Fruit fly (Drosophila melanogaster) whole organism, embryonic: ENCODE measurements around the gene brm.

Experiments
- Abd-B ChIP-seq: fragments of 200-800 bp; sonication (Bioruptor generic); optimal IDR thresholded peaks from 2 replicates; lab custom pipeline; 2018; ENCODE audit warnings: missing biosample characterization, mild to moderate bottlenecking, missing genetic modification characterization, moderate library complexity
- Ada2b ChIP-seq: fragments of 200-800 bp; sonication (Bioruptor generic); IDR thresholded peaks from 2 replicates; pipeline ENCODE4 v1.3.6; 2022; ENCODE audit warnings: missing biosample characterization, missing genetic modification characterization
- Adf1 ChIP-seq: fragments of 200-800 bp; sonication (Bioruptor generic); IDR thresholded peaks from 2 replicates; pipeline ENCODE4 v1.3.6; 2022; ENCODE audit warnings: missing biosample characterization, missing genetic modification characterization
- Aef1 ChIP-seq: fragments of 200-800 bp; sonication (Bioruptor generic); IDR thresholded peaks from 3 replicates; pipeline ENCODE4 v1.3.6; 2022; ENCODE audit warnings: missing biosample characterization, missing genetic modification characterization
- Atf3 ChIP-seq: fragments of 200-800 bp; sonication (Bioruptor generic); optimal IDR thresholded peaks from 3 replicates; lab custom pipeline; 2016; ENCODE audit warnings: missing biosample characterization, missing genetic modification characterization
- Bgb ChIP-seq: fragments of 200-800 bp; sonication (Bioruptor generic); IDR thresholded peaks from 2 replicates; pipeline ENCODE4 v1.3.6; 2022; ENCODE audit warnings: missing biosample characterization, missing genetic modification characterization; ENCODE audit not compliant: partially characterized antibody
- CG10959 ChIP-seq: fragments of 200-800 bp; sonication (Bioruptor generic); IDR thresholded peaks from 2 replicates; pipeline ENCODE4 v1.3.6; 2022; ENCODE audit warnings: missing biosample characterization, missing genetic modification characterization
- CG10979 ChIP-seq: fragments of 200-800 bp; sonication (Bioruptor generic); optimal IDR thresholded peaks from 2 replicates; lab custom pipeline; 2018; ENCODE audit warnings: missing biosample characterization, mild to moderate bottlenecking, missing genetic modification characterization, moderate library complexity
- CG11398 ChIP-seq: fragments of 200-800 bp; sonication (Bioruptor generic); optimal IDR thresholded peaks from 2 replicates; lab custom pipeline; 2016; ENCODE audit warnings: missing biosample characterization, missing genetic modification characterization
- CG11456 ChIP-seq: fragments of 200-800 bp; sonication (Bioruptor generic); IDR thresholded peaks from 3 replicates; pipeline ENCODE4 v1.3.6; 2022; ENCODE audit warnings: missing biosample characterization, missing genetic modification characterization
- CG12104 ChIP-seq: fragments of 200-800 bp; sonication (Bioruptor generic); optimal IDR thresholded peaks from 3 replicates; lab custom pipeline; 2016; ENCODE audit warnings: missing biosample characterization, missing genetic modification characterization
- CG12942 ChIP-seq: fragments of 200-800 bp; sonication (Bioruptor generic); optimal IDR thresholded peaks from 3 replicates; lab custom pipeline; 2016; ENCODE audit warnings: missing biosample characterization, missing genetic modification characterization
- CG13424 ChIP-seq: fragments of 200-800 bp; sonication (Bioruptor generic); optimal IDR thresholded peaks from 2 replicates; lab custom pipeline; 2019; ENCODE audit warnings: missing biosample characterization, mild to moderate bottlenecking, missing genetic modification characterization, moderate library complexity
- CG13624 ChIP-seq: fragments of 200-800 bp; sonication (Bioruptor generic); optimal IDR thresholded peaks from 2 replicates; lab custom pipeline; 2016; ENCODE audit warnings: missing biosample characterization, missing genetic modification characterization
- CG15479 ChIP-seq: fragments of 200-800 bp; sonication (Bioruptor generic); optimal IDR thresholded peaks from 3 replicates; lab custom pipeline; 2019; ENCODE audit warnings: missing biosample characterization, mild to moderate bottlenecking, missing genetic modification characterization, moderate library complexity
- CG1602 ChIP-seq: fragments of 200-800 bp; sonication (Bioruptor generic); optimal IDR thresholded peaks from 3 replicates; lab custom pipeline; 2016; ENCODE audit warnings: missing biosample characterization, missing genetic modification characterization
- CG16813 ChIP-seq: fragments of 200-800 bp; sonication (Bioruptor generic); IDR thresholded peaks from 3 replicates; pipeline ENCODE4 v1.3.6; 2022; ENCODE audit warnings: missing biosample characterization, missing genetic modification characterization; ENCODE audit not compliant: partially characterized antibody
- CG18619 ChIP-seq: fragments of 200-800 bp; sonication (Bioruptor generic); optimal IDR thresholded peaks from 3 replicates; lab custom pipeline; 2017; ENCODE audit warnings: missing biosample characterization, mild to moderate bottlenecking, missing genetic modification characterization
- CG18764 ChIP-seq: fragments of 200-800 bp; sonication (Bioruptor generic); optimal IDR thresholded peaks from 3 replicates; lab custom pipeline; 2016; ENCODE audit warnings: missing biosample characterization, missing genetic modification characterization
- CG2202 ChIP-seq: fragments of 200-800 bp; sonication (Bioruptor generic); optimal IDR thresholded peaks from 2 replicates; lab custom pipeline; 2018; ENCODE audit warnings: missing biosample characterization, mild to moderate bottlenecking, missing genetic modification characterization
- CG2712 ChIP-seq: fragments of 200-800 bp; optimal IDR thresholded peaks from 3 replicates; lab custom pipeline; 2019; ENCODE audit warnings: missing biosample characterization, mild to moderate bottlenecking, missing genetic modification characterization, moderate library complexity
- CG30431 ChIP-seq: fragments of 200-800 bp; sonication (Bioruptor generic); optimal IDR thresholded peaks from 2 replicates; lab custom pipeline; 2017; ENCODE audit warnings: missing biosample characterization, missing genetic modification characterization
- CG31388 ChIP-seq: fragments of 200-800 bp; sonication (Bioruptor generic); optimal IDR thresholded peaks from 2 replicates; lab custom pipeline; 2016; ENCODE audit warnings: missing biosample characterization, missing genetic modification characterization
- CG32772 ChIP-seq: fragments of 200-800 bp; sonication (Bioruptor generic); IDR thresholded peaks from 2 replicates; pipeline ENCODE4 v1.3.6; 2022; ENCODE audit warnings: missing biosample characterization, missing genetic modification characterization
- CG9437 ChIP-seq: fragments of 200-800 bp; sonication (Bioruptor generic); optimal IDR thresholded peaks from 2 replicates; lab custom pipeline; 2018; ENCODE audit warnings: missing biosample characterization, mild to moderate bottlenecking, missing genetic modification characterization
- CTCF ChIP-seq: fragments of 200-800 bp; sonication (Bioruptor generic); optimal IDR thresholded peaks from 2 replicates; lab custom pipeline; 2017; ENCODE audit warnings: missing biosample characterization, mild to moderate bottlenecking, missing genetic modification characterization, moderate library complexity
- Dbx ChIP-seq: fragments of 200-800 bp; sonication (Bioruptor generic); IDR thresholded peaks from 3 replicates; pipeline ENCODE4 v1.3.6; 2022; ENCODE audit warnings: missing biosample characterization, missing genetic modification characterization
- Doc2 ChIP-seq: fragments of 200-800 bp; sonication (Bioruptor generic); IDR thresholded peaks from 2 replicates; pipeline ENCODE4 v1.3.6; 2022; ENCODE audit warnings: missing biosample characterization, missing genetic modification characterization
- Lhr ChIP-seq: fragments of 200-800 bp; sonication (Bioruptor generic); optimal IDR thresholded peaks from 3 replicates; lab custom pipeline; 2017; ENCODE audit warnings: mild to moderate bottlenecking, missing biosample characterization, missing genetic modification reagents, missing genetic modification characterization
- Max ChIP-seq: fragments of 200-800 bp; sonication (Bioruptor generic); optimal IDR thresholded peaks from 2 replicates; lab custom pipeline; 2016; ENCODE audit warnings: missing biosample characterization, mild to moderate bottlenecking, missing genetic modification characterization
- Mrtf ChIP-seq: fragments of 200-800 bp; sonication (Bioruptor generic); IDR thresholded peaks from 3 replicates; pipeline ENCODE4 v1.3.6; 2022; ENCODE audit warnings: missing biosample characterization, missing genetic modification characterization
- Nf-YB ChIP-seq: fragments of 200-800 bp; sonication (Bioruptor generic); optimal IDR thresholded peaks from 3 replicates; lab custom pipeline; 2019; ENCODE audit warnings: missing biosample characterization, mild to moderate bottlenecking, missing genetic modification characterization, moderate library complexity
- Oli ChIP-seq: fragments of 200-800 bp; sonication (Bioruptor generic); optimal IDR thresholded peaks from 2 replicates; lab custom pipeline; 2018; ENCODE audit warnings: missing biosample characterization, mild to moderate bottlenecking, missing genetic modification characterization, moderate library complexity
- Optix ChIP-seq: fragments of 200-800 bp; sonication (Bioruptor generic); IDR thresholded peaks from 3 replicates; pipeline ENCODE4 v1.3.6; 2022; ENCODE audit warnings: missing biosample characterization, missing genetic modification characterization
- Rx ChIP-seq: fragments of 200-800 bp; sonication (Bioruptor generic); IDR thresholded peaks from 2 replicates; pipeline ENCODE4 v1.3.6; 2022; ENCODE audit warnings: missing biosample characterization, missing genetic modification characterization
- Six4 ChIP-seq: fragments of 200-800 bp; sonication (Bioruptor generic); optimal IDR thresholded peaks from 2 replicates; lab custom pipeline; 2016; ENCODE audit warnings: missing biosample characterization, missing genetic modification characterization
- Usf ChIP-seq: fragments of 200-800 bp; sonication (Bioruptor generic); optimal IDR thresholded peaks from 2 replicates; lab custom pipeline; 2017; ENCODE audit warnings: missing genotype, missing biosample characterization, missing genetic modification characterization
- abd-A ChIP-seq: fragments of 200-800 bp; sonication (Bioruptor generic); optimal IDR thresholded peaks from 3 replicates; lab custom pipeline; 2019; ENCODE audit warnings: missing biosample characterization, mild to moderate bottlenecking, missing genetic modification characterization, moderate library complexity
- ac ChIP-seq: fragments of 200-800 bp; sonication (Bioruptor generic); optimal IDR thresholded peaks from 3 replicates; lab custom pipeline; 2017; ENCODE audit warnings: missing biosample characterization, mild to moderate bottlenecking, missing genetic modification characterization
- aop ChIP-seq: fragments of 200-800 bp; sonication (Bioruptor generic); IDR thresholded peaks from 2 replicates; pipeline ENCODE4 v1.3.6; 2022; ENCODE audit warnings: missing biosample characterization, missing genetic modification characterization
- ato ChIP-seq: fragments of 200-800 bp; sonication (Bioruptor generic); IDR thresholded peaks from 2 replicates; pipeline ENCODE4 v1.3.6; 2022; ENCODE audit warnings: missing biosample characterization, missing genetic modification characterization; ENCODE audit not compliant: partially characterized antibody
- crc ChIP-seq: fragments of 200-800 bp; sonication (Bioruptor generic); optimal IDR thresholded peaks from 2 replicates; lab custom pipeline; 2016; ENCODE audit warnings: missing biosample characterization, missing genetic modification characterization
- dati ChIP-seq: fragments of 200-800 bp; sonication (Bioruptor generic); IDR thresholded peaks from 2 replicates; pipeline ENCODE4 v1.3.6; 2022; ENCODE audit warnings: missing biosample characterization, missing genetic modification characterization
- gce ChIP-seq: fragments of 200-800 bp; sonication (Bioruptor generic); IDR thresholded peaks from 3 replicates; pipeline ENCODE4 v1.3.6; 2022; ENCODE audit warnings: missing biosample characterization, missing genetic modification characterization
- gem ChIP-seq: fragments of 200-800 bp; sonication (Bioruptor generic); optimal IDR thresholded peaks from 2 replicates; lab custom pipeline; 2019; ENCODE audit warnings: missing biosample characterization, mild to moderate bottlenecking, missing genetic modification characterization, moderate library complexity
- jing ChIP-seq: fragments of 200-800 bp; sonication (Bioruptor generic); optimal IDR thresholded peaks from 2 replicates; lab custom pipeline; 2018; ENCODE audit warnings: missing biosample characterization, mild to moderate bottlenecking, missing genetic modification characterization
- kni ChIP-seq: fragments of 200-800 bp; sonication (Bioruptor generic); optimal IDR thresholded peaks from 3 replicates; lab custom pipeline; 2017; ENCODE audit warnings: mild to moderate bottlenecking, missing biosample characterization, missing genetic modification reagents, missing genetic modification characterization
- lilli ChIP-seq: fragments of 200-800 bp; sonication (Bioruptor generic); optimal IDR thresholded peaks from 3 replicates; lab custom pipeline; 2016; ENCODE audit warnings: missing biosample characterization, missing genetic modification characterization
- tna ChIP-seq: fragments of 200-800 bp; sonication (Bioruptor generic); IDR thresholded peaks from 2 replicates; pipeline ENCODE4 v1.3.6; 2022; ENCODE audit warnings: missing biosample characterization, missing genetic modification characterization; ENCODE audit not compliant: partially characterized antibody
- trem ChIP-seq: fragments of 200-800 bp; optimal IDR thresholded peaks from 3 replicates; lab custom pipeline; 2019; ENCODE audit warnings: missing biosample characterization, mild to moderate bottlenecking, missing genetic modification characterization, moderate library complexity

The brm gene

dm6 chr3L:16011319-16012210 lies 28.9 kb upstream of the brm start, which contains the start of gene mib1 (continued):
- peak; percentile 59 for TF ChIP-seq CG2712 (tag; lab: Kevin White, UChicago)
- TF ChIP-seq CG31388, result no peak
- TF ChIP-seq CTCF (GFP tag; lab: Kevin White, UChicago), result peak; percentile 63
- TF ChIP-seq ac (GFP tag; lab: Kevin White, UChicago), result peak; percentile 4
- TF ChIP-seq CG10959, result no peak
- peak; percentile 38; the same call in 1 of the 2 replicates for TF ChIP-seq Adf1 (GFP tag; lab: Robert Waterston, UW)
- peak; percentile 92 for TF ChIP-seq CG16813 (GFP tag; lab: Robert Waterston, UW)
- TF ChIP-seq Abd-B (GFP tag; lab: Kevin White, UChicago), result peak; percentile 78
- TF ChIP-seq Bgb (GFP tag; lab: Robert Waterston, UW), result peak; percentile 95
- peak; percentile 76 for TF ChIP-seq tna
- no peak for TF ChIP-seq CG12104 (GFP tag; lab: Kevin White, UChicago)
- 0 out of 3 replicates have a peak, but pooled peaks have one; percentile 8 for TF ChIP-seq gce (GFP tag; lab: Robert Waterston, UW)
- peak; percentile 65 for TF ChIP-seq CG9437 (GFP tag; lab: Kevin White, UChicago)
- TF ChIP-seq CG18764 (GFP tag; lab: Kevin White, UChicago), result no peak
- TF ChIP-seq trem (tag; lab: Kevin White, UChicago), result peak; percentile 89
- peak; percentile 19 for TF ChIP-seq Nf-YB (GFP tag; lab: Kevin White, UChicago)
- TF ChIP-seq CG15479 (GFP tag; lab: Kevin White, UChicago), result no peak
- no peak for TF ChIP-seq aop (GFP tag; lab: Robert Waterston, UW)
- TF ChIP-seq CG12942 (GFP tag; lab: Kevin White, UChicago), result no peak
- peak; percentile 41 for TF ChIP-seq CG13424
- 0 out of 3 replicates have a peak, but pooled peaks have one; percentile 19 for TF ChIP-seq Aef1 (GFP tag; lab: Robert Waterston, UW)
- no peak for TF ChIP-seq CG30431 (GFP tag; lab: Kevin White, UChicago)
- TF ChIP-seq gem (tag; lab: Kevin White, UChicago), result peak; percentile 24
- TF ChIP-seq Six4 (GFP tag; lab: Kevin White, UChicago), result no peak
- TF ChIP-seq Dbx (GFP tag; lab: Robert Waterston, UW), result 0 out of 3 replicates have a peak, but pooled peaks have one; percentile 5
- TF ChIP-seq lilli (GFP tag; lab: Kevin White, UChicago), result no peak
- TF ChIP-seq abd-A (tag; lab: Kevin White, UChicago), result peak; percentile 80
- peak; percentile 19 for TF ChIP-seq CG10979
- TF ChIP-seq Atf3 (GFP tag; lab: Kevin White, UChicago), result no peak
- TF ChIP-seq Usf (GFP tag; lab: Kevin White, UChicago), result no peak
- no peak for TF ChIP-seq CG2202 (tag; lab: Kevin White, UChicago)
- peak; percentile 40 for TF ChIP-seq kni (GFP tag; lab: Kevin White, UChicago)
- no peak for TF ChIP-seq Oli
- TF ChIP-seq CG1602 (GFP tag; lab: Kevin White, UChicago), result no peak
- no peak for TF ChIP-seq Max
- TF ChIP-seq CG32772 (GFP tag; lab: Robert Waterston, UW), result no peak
- no peak for TF ChIP-seq CG11398 (GFP tag; lab: Kevin White, UChicago)
- TF ChIP-seq CG13624 (GFP tag; lab: Kevin White, UChicago), result peak; percentile 50
- no peak for TF ChIP-seq Ada2b
- no peak for TF ChIP-seq dati (GFP tag; lab: Robert Waterston, UW)
- TF ChIP-seq crc, result no peak
- peak; percentile 93 for TF ChIP-seq ato (GFP tag; lab: Robert Waterston, UW)
- TF ChIP-seq Mrtf (GFP tag; lab: Robert Waterston, UW), result no peak
- no peak for TF ChIP-seq CG18619 (GFP tag; lab: Kevin White, UChicago)
- TF ChIP-seq Rx (GFP tag; lab: Robert Waterston, UW), result no peak
- TF ChIP-seq Doc2 (GFP tag; lab: Robert Waterston, UW), result no peak
- TF ChIP-seq Lhr, result peak; percentile 99
- no peak for TF ChIP-seq Optix
- peak; percentile 63; the same call in 2 of the 3 replicates for TF ChIP-seq CG11456 (GFP tag; lab: Robert Waterston, UW)
- TF ChIP-seq jing (GFP tag; lab: Kevin White, UChicago), result no peak
